Fruit fly (Drosophila melanogaster): Measurements from ENCODE around the gene CG32284.

CG32284 gene

dm6 chr3L:3192333-3192894 is 6.0 kb downstream of the CG32284 start, which contains the start of gene CG14965 (continued):
- TF ChIP-seq odd (GFP tag; optimal IDR thresholded peaks at IDR 0.05): no peak
- no peak for TF ChIP-seq slbo (GFP tag; IDR thresholded peaks at IDR 0.05)
- TF ChIP-seq bcd (GFP tag; optimal IDR thresholded peaks at IDR 0.05): no peak
- no peak for TF ChIP-seq z (GFP tag; IDR thresholded peaks at IDR 0.05)
- TF ChIP-seq psq (GFP tag; optimal IDR thresholded peaks at IDR 0.05): no peak
- no peak for TF ChIP-seq gsb (GFP tag; IDR thresholded peaks at IDR 0.05)
- TF ChIP-seq B-H1 (GFP tag; IDR thresholded peaks at IDR 0.05): no peak
- no peak for TF ChIP-seq pb (GFP tag; optimal IDR thresholded peaks at IDR 0.05)
- no peak for TF ChIP-seq H2.0 (GFP tag; IDR thresholded peaks at IDR 0.05)
- TF ChIP-seq pho (GFP tag; optimal IDR thresholded peaks at IDR 0.05): no peak
- TF ChIP-seq CG9609 (GFP tag; optimal IDR thresholded peaks at IDR 0.05): no peak
- TF ChIP-seq CG8290 (GFP tag; optimal IDR thresholded peaks at IDR 0.05): no peak
- TF ChIP-seq CG8290 (tag; optimal IDR thresholded peaks at IDR 0.05): no peak
- no peak for TF ChIP-seq Six4 (GFP tag; optimal IDR thresholded peaks at IDR 0.05)
- no peak for TF ChIP-seq HLHmδ (GFP tag; optimal IDR thresholded peaks at IDR 0.05)
- no peak for TF ChIP-seq Eip74EF (GFP tag; optimal IDR thresholded peaks at IDR 0.05)
- no peak for TF ChIP-seq Drgx (GFP tag; IDR thresholded peaks at IDR 0.05)
- no peak for TF ChIP-seq CG14710 (tag; optimal IDR thresholded peaks at IDR 0.05)
- TF ChIP-seq CG4328 (GFP tag; optimal IDR thresholded peaks at IDR 0.05): no peak
- no peak for TF ChIP-seq sug (tag; optimal IDR thresholded peaks at IDR 0.05)
- peak; percentile 50; the same call in 2 of the 3 replicates for TF ChIP-seq row (GFP tag; IDR thresholded peaks at IDR 0.05)
- peak; percentile 95 for TF ChIP-seq sna (GFP tag; IDR thresholded peaks at IDR 0.05; ENCODE audit: partially characterized antibody)
- TF ChIP-seq Spps (tag; optimal IDR thresholded peaks at IDR 0.05): no peak
- TF ChIP-seq ase (GFP tag; IDR thresholded peaks at IDR 0.05): no peak
- TF ChIP-seq CG8765 (GFP tag; IDR thresholded peaks at IDR 0.05): no peak
- TF ChIP-seq tio (GFP tag; optimal IDR thresholded peaks at IDR 0.05): no peak
- TF ChIP-seq oc (tag; optimal IDR thresholded peaks at IDR 0.05): no peak
- no peak for TF ChIP-seq CG14050 (GFP tag; IDR thresholded peaks at IDR 0.05)
- TF ChIP-seq Camta (GFP tag; optimal IDR thresholded peaks at IDR 0.05): no peak
- TF ChIP-seq hb (GFP tag; IDR thresholded peaks at IDR 0.05; ENCODE audit: partially characterized antibody): peak; percentile 87
- no peak for TF ChIP-seq Fer2 (tag; optimal IDR thresholded peaks at IDR 0.05)
- no peak for TF ChIP-seq Ada2b (GFP tag; IDR thresholded peaks at IDR 0.05)
- TF ChIP-seq Neu2 (GFP tag; optimal IDR thresholded peaks at IDR 0.05; ENCODE audit: borderline replicate concordance): no peak
- TF ChIP-seq CG18476 (GFP tag; optimal IDR thresholded peaks at IDR 0.05): no peak
- peak; percentile 27; the same call in 1 of the 2 replicates for TF ChIP-seq CG42726 (GFP tag; IDR thresholded peaks at IDR 0.05; ENCODE audit: partially characterized antibody)

- TF ChIP-seq CG3407 (GFP tag; optimal IDR thresholded peaks at IDR 0.05): peak; percentile 94
- TF ChIP-seq CG15479 (GFP tag; optimal IDR thresholded peaks at IDR 0.05): peak; percentile 53
- peak; percentile 48 for TF ChIP-seq CG30020 (tag; optimal IDR thresholded peaks at IDR 0.05)
- TF ChIP-seq Antp (GFP tag; optimal IDR thresholded peaks at IDR 0.05): peak; percentile 90
- TF ChIP-seq slou (GFP tag; optimal IDR thresholded peaks at IDR 0.05): peak; percentile 81
- TF ChIP-seq CG8944 (GFP tag; optimal IDR thresholded peaks at IDR 0.05): peak; percentile 69
- peak; percentile 93 for TF ChIP-seq CG10274 (GFP tag; optimal IDR thresholded peaks at IDR 0.05)
- TF ChIP-seq caup (GFP tag; optimal IDR thresholded peaks at IDR 0.05; ENCODE audit: severe bottlenecking): peak; percentile 100
- no peak for TF ChIP-seq Myb (GFP tag; optimal IDR thresholded peaks at IDR 0.05)
- no peak for TF ChIP-seq HLH4C (GFP tag; IDR thresholded peaks at IDR 0.05; ENCODE audit: partially characterized antibody)
- TF ChIP-seq CG8478 (optimal IDR thresholded peaks at IDR 0.05): no peak
- no peak for TF ChIP-seq pan (optimal IDR thresholded peaks at IDR 0.05)
- TF ChIP-seq pan (GFP tag; optimal IDR thresholded peaks at IDR 0.05 in 1 of 2, IDR thresholded peaks at IDR 0.05 in 1 of 2): peak in 1 of 2 experiments; percentile 92
- TF ChIP-seq CG9932 (GFP tag; IDR thresholded peaks at IDR 0.05): peak; percentile 84
- no peak for TF ChIP-seq CG15514 (GFP tag; optimal IDR thresholded peaks at IDR 0.05)
- TF ChIP-seq Usf (GFP tag; optimal IDR thresholded peaks at IDR 0.05): peak; percentile 65
- peak; percentile 99 for TF ChIP-seq CG10267 (tag; optimal IDR thresholded peaks at IDR 0.05)
- peak; percentile 36; the same call in 1 of the 2 replicates for TF ChIP-seq Bgb (GFP tag; IDR thresholded peaks at IDR 0.05; ENCODE audit: partially characterized antibody)
Measured at dm6 chr3L:3192912-3193311, 6.4 kb downstream of the CG32284 start, which contains the start of gene Hsp83. TSS of gene Hsp83 (plus strand) at chr3L:3192969.

Measured in whole organism, embryonic.